Fruit fly (Drosophila melanogaster) whole organism, prepupa: ENCODE results near the gene crn.

Experiments used
- CG16779 ChIP-seq: fragments of 200-800 bp; sonication (Bioruptor generic); optimal IDR thresholded peaks from 3 replicates; lab custom pipeline; 2017; ENCODE audit warnings: missing biosample characterization, mild to moderate bottlenecking, missing genetic modification characterization
- CG32006 ChIP-seq: fragments of 200-800 bp; sonication (Bioruptor generic); optimal IDR thresholded peaks from 3 replicates; lab custom pipeline; 2017; ENCODE audit warnings: missing biosample characterization, mild to moderate bottlenecking, missing genetic modification characterization
- CG3919 ChIP-seq: fragments of 200-800 bp; sonication (Bioruptor generic); optimal IDR thresholded peaks from 3 replicates; lab custom pipeline; 2016; ENCODE audit warnings: missing biosample characterization, missing genetic modification characterization
- CG6276 ChIP-seq: fragments of 200-800 bp; sonication (Bioruptor generic); optimal IDR thresholded peaks from 2 replicates; lab custom pipeline; 2017; ENCODE audit warnings: missing biosample characterization, mild to moderate bottlenecking, missing genetic modification characterization
- CG6792 ChIP-seq: fragments of 200-800 bp; sonication (Bioruptor generic); optimal IDR thresholded peaks from 3 replicates; lab custom pipeline; 2016; ENCODE audit warnings: missing biosample characterization, missing genetic modification characterization
- CG8119 ChIP-seq: fragments of 200-800 bp; sonication (Bioruptor generic); IDR thresholded peaks from 3 replicates; pipeline ENCODE4 v1.3.6; 2022; ENCODE audit warnings: missing biosample characterization, missing genetic modification characterization
- CG8632 ChIP-seq: fragments of 200-800 bp; sonication (Bioruptor generic); optimal IDR thresholded peaks from 3 replicates; lab custom pipeline; 2016; ENCODE audit warnings: missing biosample characterization, missing genetic modification characterization
- Eip78C ChIP-seq: fragments of 200-800 bp; sonication (Bioruptor generic); peaks from one replicate; lab custom pipeline; 2016; ENCODE audit warnings: missing biosample characterization, missing genetic modification characterization
- Hr4 ChIP-seq: fragments of 200-800 bp; sonication (Bioruptor generic); optimal IDR thresholded peaks from 3 replicates; lab custom pipeline; 2016; ENCODE audit warnings: missing biosample characterization, missing genetic modification characterization
- Lpt ChIP-seq: fragments of 200-800 bp; sonication (Bioruptor generic); optimal IDR thresholded peaks from 3 replicates; lab custom pipeline; 2016; ENCODE audit warnings: missing biosample characterization, missing genetic modification characterization
- Met ChIP-seq: fragments of 200-800 bp; sonication (Bioruptor generic); optimal IDR thresholded peaks from 3 replicates; lab custom pipeline; 2016; ENCODE audit warnings: missing biosample characterization, missing genetic modification characterization
- eg ChIP-seq: fragments of 200-800 bp; sonication (Bioruptor generic); IDR thresholded peaks from 3 replicates; pipeline ENCODE4 v1.3.6; 2022; ENCODE audit warnings: missing biosample characterization, missing genetic modification characterization
- net ChIP-seq: fragments of 200-800 bp; sonication (Bioruptor generic); optimal IDR thresholded peaks from 3 replicates; lab custom pipeline; 2016; ENCODE audit warnings: missing biosample characterization, missing genetic modification characterization
- svp ChIP-seq: fragments of 200-800 bp; sonication (Bioruptor generic); peaks from one replicate; lab custom pipeline; 2016; ENCODE audit warnings: missing biosample characterization, missing genetic modification characterization

Gene crn

DNA sequence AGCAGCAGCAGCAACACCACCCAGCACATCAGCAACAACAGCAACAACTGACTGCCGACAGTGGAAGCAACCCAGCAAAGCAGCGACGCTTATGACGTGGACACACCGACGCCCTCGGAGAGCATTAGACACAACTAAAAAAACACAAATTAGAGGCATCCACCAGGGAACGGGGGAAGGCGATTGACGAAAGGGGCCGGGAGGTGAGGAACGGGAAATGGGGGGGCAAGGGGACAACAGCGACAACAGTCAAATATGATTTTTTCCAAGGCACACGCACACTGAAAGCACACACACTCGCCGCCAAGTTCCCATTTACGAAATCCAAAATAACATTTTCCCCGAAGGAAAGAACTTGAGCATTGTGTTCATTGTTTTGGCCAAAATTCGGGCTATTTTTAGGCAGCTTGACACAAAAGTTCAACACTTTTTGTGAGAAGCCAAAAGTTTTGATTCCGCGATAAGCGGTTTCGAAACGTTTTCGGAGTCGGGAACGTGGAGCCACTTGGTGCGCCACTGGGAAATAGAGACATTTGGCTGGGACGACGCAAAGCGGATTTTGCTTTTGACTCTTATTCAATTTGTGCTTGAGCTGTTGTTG lies 41.0 kb downstream of the crn start:
- TF ChIP-seq eg (GFP tag; lab: Robert Waterston, UW) (peak; percentile 56; the same call in 1 of the 3 replicates), CG3919 (GFP tag; lab: Kevin White, UChicago) (no peak), CG8119 (GFP tag; lab: Robert Waterston, UW) (no peak), CG32006 (GFP tag; lab: Kevin White, UChicago) (peak; percentile 46), CG6276 (GFP tag; lab: Kevin White, UChicago) (peak; percentile 49), CG16779 (tag; lab: Kevin White, UChicago) (no peak), svp (peak; percentile 44), Lpt (GFP tag; lab: Kevin White, UChicago) (no peak)

DNA sequence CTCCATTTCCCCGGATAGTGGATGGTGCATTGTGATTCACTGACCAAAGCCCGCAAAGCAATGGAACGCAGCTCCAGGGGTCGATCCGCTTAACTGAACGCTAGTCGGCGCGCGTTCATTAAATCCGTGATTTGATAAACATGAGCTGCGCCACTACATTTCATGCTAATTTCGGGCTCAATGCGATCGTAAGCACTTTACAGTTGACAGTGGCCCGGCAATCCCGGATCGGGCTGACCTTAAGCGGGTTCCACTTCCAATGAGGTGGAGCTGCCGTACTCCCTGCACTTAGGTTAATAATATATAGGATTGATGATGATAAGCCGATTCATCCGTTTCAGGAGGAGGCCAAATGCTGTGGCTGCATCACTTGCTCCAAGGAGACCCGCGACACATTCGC lies 46.0 kb downstream of the crn start, which contains the start of gene FarO:
Gene FarO, minus strand, starts transcription at position 101 of the 400 bp plus-strand sequence.
- TF ChIP-seq Met (no peak), CG6792 (GFP tag; lab: Kevin White, UChicago) (no peak), CG8632 (GFP tag; lab: Kevin White, UChicago) (no peak), Eip78C (GFP tag; lab: Kevin White, UChicago) (no peak)
- TF ChIP-seq, all 60 proteins: peak for 0

DNA sequence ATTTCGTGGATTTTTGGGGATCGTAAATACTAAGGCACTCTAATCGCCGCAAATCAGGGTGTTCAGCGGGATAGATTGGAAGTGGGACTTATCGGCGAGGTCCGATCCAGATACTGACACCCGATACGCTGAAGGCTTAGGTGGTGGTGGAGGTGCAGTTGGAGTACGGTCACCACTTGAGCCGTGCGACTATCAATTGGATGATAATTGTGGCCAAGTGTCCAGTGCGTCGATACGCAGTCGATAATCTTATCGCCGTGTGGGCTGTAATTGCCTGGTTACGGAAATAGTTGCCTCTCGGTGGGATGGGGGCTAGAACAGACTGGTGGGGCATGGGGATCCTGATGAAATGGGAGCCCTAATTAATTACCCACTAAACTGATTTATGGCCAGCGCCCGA lies 50.5 kb downstream of the crn start:
- TF ChIP-seq svp (peak; percentile 49), net (GFP tag; lab: Kevin White, UChicago) (no peak)

DNA sequence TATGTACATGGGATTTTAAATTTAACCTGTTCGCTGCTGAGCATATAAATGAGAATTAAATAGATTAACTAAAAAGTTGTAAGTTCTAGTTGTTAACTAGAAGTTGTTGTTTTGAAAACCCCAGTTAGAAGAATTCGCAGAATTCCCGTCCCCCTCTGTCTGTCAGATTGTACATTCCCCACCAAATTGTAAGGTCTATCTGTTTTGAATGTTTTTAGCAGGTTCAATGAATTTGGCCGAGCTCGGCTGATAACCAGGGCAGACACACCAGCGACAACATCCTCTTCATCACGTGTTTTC lies 51.6 kb downstream of the crn start:
- TF ChIP-seq svp = peak; percentile 80
- TF ChIP-seq Met = no peak
- TF ChIP-seq Hr4 (GFP tag; lab: Kevin White, UChicago) = no peak
- TF ChIP-seq, all 60 proteins: peak for 1
